Fruit fly (Drosophila melanogaster) whole organism, embryonic: ENCODE data around the gene pot.

Source experiments
- Asciz ChIP-seq: fragments of 200-800 bp; sonication (Bioruptor generic); optimal IDR thresholded peaks from 2 replicates; lab custom pipeline; 2017; ENCODE audit warnings: missing biosample characterization, mild to moderate bottlenecking, missing genetic modification characterization, missing genetic modification reagents
- Atf6 ChIP-seq: fragments of 200-800 bp; sonication (Bioruptor generic); IDR thresholded peaks from 2 replicates; pipeline ENCODE4 v1.3.6; 2022; ENCODE audit warnings: missing biosample characterization, missing genetic modification characterization
- Bteb2 ChIP-seq: fragments of 200-800 bp; sonication (Bioruptor generic); optimal IDR thresholded peaks from 2 replicates; lab custom pipeline; 2016; ENCODE audit warnings: missing biosample characterization, missing genetic modification characterization
- CG11093 ChIP-seq: fragments of 200-800 bp; sonication (Bioruptor generic); IDR thresholded peaks from 3 replicates; pipeline ENCODE4 v1.3.6; 2022; ENCODE audit warnings: missing biosample characterization, missing genetic modification characterization
- CG11695 ChIP-seq: fragments of 200-800 bp; sonication (Bioruptor generic); IDR thresholded peaks from 3 replicates; pipeline ENCODE4 v1.3.6; 2022; ENCODE audit warnings: missing biosample characterization, missing genetic modification characterization
- CG14014 ChIP-seq: fragments of 200-800 bp; sonication (Bioruptor generic); IDR thresholded peaks from 2 replicates; pipeline ENCODE4 v1.3.6; 2022; ENCODE audit warnings: missing biosample characterization, missing genetic modification characterization
- CG14050 ChIP-seq: fragments of 200-800 bp; sonication (Bioruptor generic); IDR thresholded peaks from 3 replicates; pipeline ENCODE4 v1.3.6; 2022; ENCODE audit warnings: missing biosample characterization, missing genetic modification characterization
- CG15514 ChIP-seq: fragments of 200-800 bp; sonication (Bioruptor generic); optimal IDR thresholded peaks from 3 replicates; lab custom pipeline; 2017; ENCODE audit warnings: missing biosample characterization, missing genetic modification characterization, mild to moderate bottlenecking, moderate library complexity, missing genetic modification reagents
- CG15696 ChIP-seq: fragments of 200-800 bp; sonication (Bioruptor generic); optimal IDR thresholded peaks from 2 replicates; lab custom pipeline; 2019; ENCODE audit warnings: missing biosample characterization, mild to moderate bottlenecking, missing genetic modification characterization, moderate library complexity
- CG16863 ChIP-seq: fragments of 200-800 bp; sonication (Bioruptor generic); optimal IDR thresholded peaks from 3 replicates; lab custom pipeline; 2016; ENCODE audit warnings: missing biosample characterization, missing genetic modification characterization
- CG17829 ChIP-seq: fragments of 200-800 bp; optimal IDR thresholded peaks from 2 replicates; lab custom pipeline; 2019; ENCODE audit warnings: missing biosample characterization, mild to moderate bottlenecking, missing genetic modification characterization, moderate library complexity
- CG31388 ChIP-seq: fragments of 200-800 bp; sonication (Bioruptor generic); optimal IDR thresholded peaks from 2 replicates; lab custom pipeline; 2016; ENCODE audit warnings: missing biosample characterization, missing genetic modification characterization
- CG33213 ChIP-seq: fragments of 200-800 bp; sonication (Bioruptor generic); optimal IDR thresholded peaks from 3 replicates; lab custom pipeline; 2016; ENCODE audit warnings: missing biosample characterization, missing genetic modification characterization
- CG34376 ChIP-seq: fragments of 200-800 bp; sonication (Bioruptor generic); optimal IDR thresholded peaks from 2 replicates; lab custom pipeline; 2018; ENCODE audit warnings: missing biosample characterization, mild to moderate bottlenecking, missing genetic modification characterization
- CG4404 ChIP-seq: fragments of 200-800 bp; sonication (Bioruptor generic); IDR thresholded peaks from 2 replicates; pipeline ENCODE4 v1.3.6; 2022; ENCODE audit warnings: missing biosample characterization, missing genetic modification characterization
- CG4424 ChIP-seq: fragments of 200-800 bp; sonication (Bioruptor generic); optimal IDR thresholded peaks from 3 replicates; lab custom pipeline; 2016; ENCODE audit warnings: missing biosample characterization, missing genetic modification characterization
- CG4707 ChIP-seq: fragments of 200-800 bp; sonication (Bioruptor generic); optimal IDR thresholded peaks from 2 replicates; lab custom pipeline; 2018; ENCODE audit warnings: missing biosample characterization, mild to moderate bottlenecking, missing genetic modification characterization, moderate library complexity
- CG7745 ChIP-seq: fragments of 200-800 bp; sonication (Bioruptor generic); optimal IDR thresholded peaks from 2 replicates; lab custom pipeline; 2018; ENCODE audit warnings: missing biosample characterization, mild to moderate bottlenecking, missing genetic modification characterization, moderate library complexity
- CG9876 ChIP-seq: fragments of 200-800 bp; sonication (Bioruptor generic); optimal IDR thresholded peaks from 2 replicates; lab custom pipeline; 2016; ENCODE audit warnings: missing biosample characterization, missing genetic modification characterization
- CTCF ChIP-seq: fragments of 200-800 bp; sonication (Bioruptor generic); optimal IDR thresholded peaks from 2 replicates; lab custom pipeline; 2017; ENCODE audit warnings: missing biosample characterization, mild to moderate bottlenecking, missing genetic modification characterization, moderate library complexity
- Doc2 ChIP-seq: fragments of 200-800 bp; sonication (Bioruptor generic); IDR thresholded peaks from 2 replicates; pipeline ENCODE4 v1.3.6; 2022; ENCODE audit warnings: missing biosample characterization, missing genetic modification characterization
- ERR ChIP-seq: fragments of 200-800 bp; sonication (Bioruptor generic); optimal IDR thresholded peaks from 2 replicates; lab custom pipeline; 2016; ENCODE audit warnings: missing biosample characterization, missing genetic modification characterization
- HHEX ChIP-seq: fragments of 200-800 bp; sonication (Bioruptor generic); optimal IDR thresholded peaks from 3 replicates; lab custom pipeline; 2017; ENCODE audit warnings: missing biosample characterization, mild to moderate bottlenecking, missing genetic modification characterization, missing genetic modification reagents
- HmgZ ChIP-seq: fragments of 200-800 bp; sonication (Bioruptor generic); optimal IDR thresholded peaks from 2 replicates; lab custom pipeline; 2018; ENCODE audit warnings: missing biosample characterization, mild to moderate bottlenecking, missing genetic modification characterization
- Med ChIP-seq: fragments of 200-800 bp; sonication (Bioruptor generic); peaks from one replicate; lab custom pipeline; 2016; ENCODE audit warnings: missing biosample characterization, missing genetic modification characterization, mild to moderate bottlenecking, inconsistent platforms, moderate library complexity
- Mes4 ChIP-seq: fragments of 200-800 bp; sonication (Bioruptor generic); optimal IDR thresholded peaks from 2 replicates; lab custom pipeline; 2016; ENCODE audit warnings: missing biosample characterization, missing genetic modification characterization
- Pdp1 ChIP-seq, 2 experiments: fragments of 200-800 bp; sonication (Bioruptor generic); optimal IDR thresholded peaks; 3 replicates each; lab custom pipeline; 2016; ENCODE audit warnings: missing biosample characterization in 2 of 2, missing genetic modification characterization in 2 of 2, mild to moderate bottlenecking in 1 of 2, moderate library complexity in 1 of 2
- Sry-β ChIP-seq: fragments of 200-800 bp; sonication (Bioruptor generic); optimal IDR thresholded peaks from 2 replicates; lab custom pipeline; 2018; ENCODE audit warnings: missing biosample characterization, mild to moderate bottlenecking, missing genetic modification characterization, moderate library complexity
- danr ChIP-seq: fragments of 200-800 bp; sonication (Bioruptor generic); IDR thresholded peaks from 2 replicates; pipeline ENCODE4 v1.3.6; 2022; ENCODE audit warnings: missing biosample characterization, missing genetic modification characterization
- dm ChIP-seq: fragments of 200-800 bp; sonication (Bioruptor generic); optimal IDR thresholded peaks from 3 replicates; lab custom pipeline; 2016; ENCODE audit warnings: missing biosample characterization, missing genetic modification characterization
- dmrt99B ChIP-seq: fragments of 200-800 bp; sonication (Bioruptor generic); optimal IDR thresholded peaks from 2 replicates; lab custom pipeline; 2018; ENCODE audit warnings: missing biosample characterization, mild to moderate bottlenecking, missing genetic modification characterization, moderate library complexity
- exex ChIP-seq: fragments of 200-800 bp; sonication (Bioruptor generic); optimal IDR thresholded peaks from 4 replicates; lab custom pipeline; 2018; ENCODE audit warnings: missing biosample characterization, mild to moderate bottlenecking, missing genetic modification characterization, moderate library complexity
- fd102C ChIP-seq: fragments of 200-800 bp; sonication (Bioruptor generic); optimal IDR thresholded peaks from 2 replicates; lab custom pipeline; 2018; ENCODE audit warnings: missing biosample characterization, mild to moderate bottlenecking, missing genetic modification characterization, moderate library complexity
- fru ChIP-seq: fragments of >200 bp; optimal IDR thresholded peaks from 2 replicates; lab custom pipeline; 2017
- gcm2 ChIP-seq: fragments of 200-800 bp; sonication (Bioruptor generic); optimal IDR thresholded peaks from 2 replicates; lab custom pipeline; 2016; ENCODE audit warnings: missing biosample characterization, missing genetic modification characterization
- grn ChIP-seq: fragments of 200-800 bp; sonication (Bioruptor generic); optimal IDR thresholded peaks from 3 replicates; lab custom pipeline; 2017; ENCODE audit warnings: missing biosample characterization, missing genetic modification characterization
- lilli ChIP-seq: fragments of 200-800 bp; sonication (Bioruptor generic); optimal IDR thresholded peaks from 3 replicates; lab custom pipeline; 2016; ENCODE audit warnings: missing biosample characterization, missing genetic modification characterization
- lmd ChIP-seq: fragments of 200-800 bp; sonication (Bioruptor generic); IDR thresholded peaks from 2 replicates; pipeline ENCODE4 v1.3.6; 2022; ENCODE audit warnings: missing biosample characterization, missing genetic modification characterization
- lov ChIP-seq, 2 experiments: fragments of 200-800 bp in 1 of 2; fragments of >200 bp in 1 of 2; sonication (Bioruptor generic) in 1 of 2; IDR thresholded peaks in 1 of 2; optimal IDR thresholded peaks in 1 of 2; 2 replicates in 1 of 2; 3 replicates in 1 of 2; pipeline versions ENCODE4 v1.3.6 to Lab custom; 2017 to 2022; ENCODE audit warnings: missing biosample characterization in 1 of 2, missing genetic modification characterization in 1 of 2
- luna ChIP-seq: fragments of 200-800 bp; sonication (Bioruptor generic); optimal IDR thresholded peaks from 2 replicates; lab custom pipeline; 2016; ENCODE audit warnings: missing biosample characterization, missing genetic modification characterization
- mirr ChIP-seq: fragments of 200-800 bp; sonication (Bioruptor generic); optimal IDR thresholded peaks from 3 replicates; lab custom pipeline; 2018; ENCODE audit warnings: missing biosample characterization, mild to moderate bottlenecking, missing genetic modification characterization
- pan ChIP-seq, 4 experiments: fragments of >200 bp in 3 of 4; fragments of 200-800 bp in 1 of 4; sonication (Bioruptor generic) in 1 of 4; optimal IDR thresholded peaks in 3 of 4; IDR thresholded peaks in 1 of 4; 2 replicates each; pipeline versions ENCODE4 v1.3.6 to Lab custom; 2017 to 2022; ENCODE audit warnings: missing biosample characterization in 2 of 4, missing genetic modification characterization in 2 of 4, mixed read lengths in 1 of 4
- sd ChIP-seq: fragments of 200-800 bp; sonication (Bioruptor generic); optimal IDR thresholded peaks from 3 replicates; lab custom pipeline; 2018; ENCODE audit warnings: missing biosample characterization, mild to moderate bottlenecking, missing genetic modification characterization, moderate library complexity
- sug ChIP-seq: fragments of 200-800 bp; optimal IDR thresholded peaks from 2 replicates; lab custom pipeline; 2019; ENCODE audit warnings: missing biosample characterization, mild to moderate bottlenecking, missing genetic modification characterization, moderate library complexity
- tup ChIP-seq: fragments of 200-800 bp; sonication (Bioruptor generic); optimal IDR thresholded peaks from 2 replicates; lab custom pipeline; 2016; ENCODE audit warnings: missing biosample characterization, mild to moderate bottlenecking, missing genetic modification characterization, moderate library complexity

pot gene

dm6 chrX:11885356-11885755 is 31.7 kb downstream of the pot start (continued):
- TF ChIP-seq CG9876 (GFP tag; lab: Kevin White, UChicago) (no peak), CG16863 (no peak), CTCF (GFP tag; lab: Kevin White, UChicago) (no peak), HHEX (GFP tag; lab: Kevin White, UChicago) (peak; percentile 48), ERR (GFP tag; lab: Kevin White, UChicago) (no peak), dmrt99B (tag; lab: Kevin White, UChicago) (peak; percentile 37), tup (GFP tag; lab: Kevin White, UChicago) (no peak), fd102C (no peak), Mes4 (GFP tag; lab: Kevin White, UChicago) (no peak), Doc2 (GFP tag; lab: Robert Waterston, UW) (no peak), CG14050 (GFP tag; lab: Robert Waterston, UW) (no peak), lmd (peak; percentile 50; the same call in 1 of the 2 replicates), CG11695 (GFP tag; lab: Robert Waterston, UW) (peak; percentile 19; the same call in 1 of the 3 replicates), fru (lab: Kevin White, UChicago) (no peak), CG33213 (GFP tag; lab: Kevin White, UChicago) (no peak), CG15696 (tag; lab: Kevin White, UChicago) (no peak), Atf6 (GFP tag; lab: Robert Waterston, UW) (peak; percentile 59; the same call in 1 of the 2 replicates), Sry-β (GFP tag; lab: Kevin White, UChicago) (no peak), gcm2 (no peak), CG15514 (GFP tag; lab: Kevin White, UChicago) (peak; percentile 45), danr (no peak), CG4424 (GFP tag; lab: Kevin White, UChicago) (no peak)

- TF ChIP-seq luna (GFP tag; lab: Kevin White, UChicago) (no peak), dm (GFP tag; lab: Kevin White, UChicago) (no peak), Pdp1 (GFP tag; optimal IDR thresholded peaks at IDR 0.05; lab: Kevin White, UChicago) (peak in 1 of 2 experiments; percentile 89), CG31388 (no peak), CG7745 (tag; lab: Kevin White, UChicago) (no peak), sug (tag; lab: Kevin White, UChicago) (peak; percentile 51), Sry-β (GFP tag; lab: Kevin White, UChicago) (no peak), CG14014 (GFP tag; lab: Robert Waterston, UW) (no peak), Asciz (GFP tag; lab: Kevin White, UChicago) (no peak), lilli (GFP tag; lab: Kevin White, UChicago) (peak; percentile 10), CG11093 (GFP tag; lab: Robert Waterston, UW) (no peak), CG14050 (GFP tag; lab: Robert Waterston, UW) (no peak), sd (tag; lab: Kevin White, UChicago) (peak; percentile 57), grn (GFP tag; lab: Kevin White, UChicago) (peak; percentile 31), HmgZ (no peak), mirr (GFP tag; lab: Kevin White, UChicago) (peak; percentile 30), exex (tag; lab: Kevin White, UChicago) (peak; percentile 85), Med (peak; percentile 28), CG4707 (GFP tag; lab: Kevin White, UChicago) (no peak), CG4404 (no peak), Bteb2 (no peak), CG34376 (peak; percentile 58), pan (optimal IDR thresholded peaks at IDR 0.05; lab: Kevin White, UChicago) (no peak), pan (GFP tag; optimal IDR thresholded peaks at IDR 0.05 in 1 of 2, IDR thresholded peaks at IDR 0.05 in 1 of 2) (no peak), lov (optimal IDR thresholded peaks at IDR 0.05; lab: Kevin White, UChicago) (no peak), lov (GFP tag; IDR thresholded peaks at IDR 0.05; lab: Robert Waterston, UW) (no peak), CG17829 (tag; lab: Kevin White, UChicago) (no peak)
- TF ChIP-seq, all 482 proteins: peak for 9
Observed at dm6 chrX:11884134-11884533, 32.9 kb downstream of the pot start.
